Fruit fly (Drosophila melanogaster): ENCODE measurements around the gene CG34355.

CG34355 gene

DNA sequence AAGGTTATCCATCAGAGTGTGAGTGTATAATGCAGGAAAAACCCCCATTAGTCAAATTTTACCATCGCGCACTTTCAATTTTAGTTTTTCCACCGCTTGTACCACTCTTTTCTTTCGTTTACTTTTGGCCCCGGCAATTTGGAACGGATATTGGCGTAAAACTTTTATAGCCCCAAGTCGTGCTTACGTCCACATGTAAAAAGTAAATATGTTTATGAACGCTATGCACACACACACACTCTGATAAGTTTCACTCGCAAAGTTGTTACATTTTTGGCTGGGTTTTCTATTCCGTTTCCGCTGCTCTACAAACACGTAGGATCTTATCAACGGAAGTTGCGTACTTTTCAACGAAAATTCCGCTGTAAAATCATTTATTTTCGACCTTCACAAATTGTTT, 73.0 kb downstream of the CG34355 start (continued):
- TF ChIP-seq CG18476 (GFP tag; optimal IDR thresholded peaks at IDR 0.05) (no peak), so (GFP tag; IDR thresholded peaks at IDR 0.05) (0 out of 3 replicates have a peak, but pooled peaks have one; percentile 28), CG7839 (tag; optimal IDR thresholded peaks at IDR 0.05) (no peak), Doc2 (GFP tag; IDR thresholded peaks at IDR 0.05) (no peak), Ets65A (GFP tag) (no peak), nmo (GFP tag; optimal IDR thresholded peaks at IDR 0.05) (no peak), CG4820 (GFP tag; optimal IDR thresholded peaks at IDR 0.05) (no peak), Meics (GFP tag; optimal IDR thresholded peaks at IDR 0.05) (no peak), row (GFP tag; IDR thresholded peaks at IDR 0.05) (no peak), D19B (GFP tag; optimal IDR thresholded peaks at IDR 0.05) (no peak), hb (GFP tag; IDR thresholded peaks at IDR 0.05; ENCODE audit: partially characterized antibody) (no peak), sd (tag; optimal IDR thresholded peaks at IDR 0.05) (peak; percentile 29), nerfin-2 (GFP tag; IDR thresholded peaks at IDR 0.05; ENCODE audit: partially characterized antibody) (no peak), sug (tag; optimal IDR thresholded peaks at IDR 0.05) (no peak), ems (GFP tag; optimal IDR thresholded peaks at IDR 0.05) (no peak), C15 (GFP tag; IDR thresholded peaks at IDR 0.05) (no peak), NK7.1 (GFP tag; optimal IDR thresholded peaks at IDR 0.05) (no peak), Vsx1 (GFP tag; optimal IDR thresholded peaks at IDR 0.05) (no peak), knrl (GFP tag; IDR thresholded peaks at IDR 0.05; ENCODE audit: partially characterized antibody) (no peak), Lpt (GFP tag; optimal IDR thresholded peaks at IDR 0.05) (no peak), CG30431 (GFP tag; optimal IDR thresholded peaks at IDR 0.05) (no peak), CG9437 (GFP tag; optimal IDR thresholded peaks at IDR 0.05) (no peak), Pdp1 (GFP tag; optimal IDR thresholded peaks at IDR 0.05) (peak in 1 of 2 experiments; percentile 3), Hmr (GFP tag; optimal IDR thresholded peaks at IDR 0.05) (peak; percentile 10), CG33557 (GFP tag; optimal IDR thresholded peaks at IDR 0.05) (no peak), CG2120 (GFP tag; optimal IDR thresholded peaks at IDR 0.05) (no peak), CG2712 (tag; optimal IDR thresholded peaks at IDR 0.05) (no peak), Hr78 (GFP tag; optimal IDR thresholded peaks at IDR 0.05) (no peak), CG11723 (GFP tag; optimal IDR thresholded peaks at IDR 0.05) (peak; percentile 17), CG15696 (tag; optimal IDR thresholded peaks at IDR 0.05) (no peak), lilli (GFP tag; optimal IDR thresholded peaks at IDR 0.05) (no peak), eyg (GFP tag; optimal IDR thresholded peaks at IDR 0.05) (no peak), wor (GFP tag; IDR thresholded peaks at IDR 0.05) (no peak), CG8290 (GFP tag; optimal IDR thresholded peaks at IDR 0.05) (no peak), CG8290 (tag; optimal IDR thresholded peaks at IDR 0.05) (peak in 1 of 2 experiments; percentile 37), CG16815 (GFP tag; optimal IDR thresholded peaks at IDR 0.05) (no peak), PHDP (tag; optimal IDR thresholded peaks at IDR 0.05) (peak; percentile 17), Asciz (GFP tag; optimal IDR thresholded peaks at IDR 0.05) (peak; percentile 19), CG2678 (tag; optimal IDR thresholded peaks at IDR 0.05) (peak; percentile 9), otp (GFP tag; IDR thresholded peaks at IDR 0.05) (no peak), NC2β (GFP tag; optimal IDR thresholded peaks at IDR 0.05) (no peak), ftz-f1 (GFP tag; optimal IDR thresholded peaks at IDR 0.05) (no peak), maf-S (GFP tag; optimal IDR thresholded peaks at IDR 0.05) (no peak), CG7745 (tag; optimal IDR thresholded peaks at IDR 0.05) (no peak), fd96Cb (tag; optimal IDR thresholded peaks at IDR 0.05) (no peak), amos (GFP tag; IDR thresholded peaks at IDR 0.05; ENCODE audit: partially characterized antibody) (no peak), Hmx (GFP tag; optimal IDR thresholded peaks at IDR 0.05) (no peak), usp (GFP tag; optimal IDR thresholded peaks at IDR 0.05) (no peak), CG7928 (GFP tag; optimal IDR thresholded peaks at IDR 0.05) (no peak), az2 (GFP tag; optimal IDR thresholded peaks at IDR 0.05) (no peak), tgo (GFP tag; IDR thresholded peaks at IDR 0.05) (no peak), h (optimal IDR thresholded peaks at IDR 0.05) (no peak)

Data from whole organism, embryonic.